Comparison of ENCODE assay signal across 3 fruit fly cellular contexts in genomic region chr2L:9122371-9122770, dm6.
TF ChIP-seq lines count a peak whose summit lies in the region.

No protein-coding gene starts in this region.

- no peak for TF ChIP-seq CTCF in whole organism, embryonic (GFP tag; optimal IDR thresholded peaks at IDR 0.05; lab: Kevin White, UChicago)

TF ChIP-seq in whole organism, embryonic, 481 proteins besides CTCF, POLR2A, EP300 and RAD21:
- TF ChIP-seq Ets65A (GFP tag; lab: Kevin White, UChicago) (peak; percentile 22), CG15479 (GFP tag; optimal IDR thresholded peaks at IDR 0.05; lab: Kevin White, UChicago) (peak; percentile 9), ara (GFP tag; IDR thresholded peaks at IDR 0.05; lab: Robert Waterston, UW) (no peak)

TF ChIP-seq in whole organism, prepupa, 60 proteins besides CTCF, POLR2A, EP300 and RAD21:
- TF ChIP-seq svp (GFP tag; lab: Kevin White, UChicago) (peak; percentile 99), ss (GFP tag; optimal IDR thresholded peaks at IDR 0.05; lab: Kevin White, UChicago) (peak in 1 of 2 experiments; percentile 20), CG6276 (GFP tag; optimal IDR thresholded peaks at IDR 0.05; lab: Kevin White, UChicago) (peak; percentile 24), lz (GFP tag; optimal IDR thresholded peaks at IDR 0.05; lab: Kevin White, UChicago) (no peak), Eip78C (GFP tag; lab: Kevin White, UChicago) (peak; percentile 31), fd59A (GFP tag; optimal IDR thresholded peaks at IDR 0.05; lab: Kevin White, UChicago) (no peak), CG6808 (GFP tag; optimal IDR thresholded peaks at IDR 0.05; lab: Kevin White, UChicago) (peak; percentile 19), spab (GFP tag; optimal IDR thresholded peaks at IDR 0.05; lab: Kevin White, UChicago) (no peak)

TF ChIP-seq in whole organism, pupa, 21 proteins besides CTCF, POLR2A, EP300 and RAD21:
- TF ChIP-seq fd96Ca (GFP tag; IDR thresholded peaks at IDR 0.05; lab: Robert Waterston, UW) (no peak), CG12605 (GFP tag; IDR thresholded peaks at IDR 0.05; lab: Robert Waterston, UW) (0 out of 2 replicates have a peak, but pooled peaks have one; percentile 14)
